Worm (Caenorhabditis elegans): ENCODE results near the gene C06C3.12.

Gene C06C3.12

DNA sequence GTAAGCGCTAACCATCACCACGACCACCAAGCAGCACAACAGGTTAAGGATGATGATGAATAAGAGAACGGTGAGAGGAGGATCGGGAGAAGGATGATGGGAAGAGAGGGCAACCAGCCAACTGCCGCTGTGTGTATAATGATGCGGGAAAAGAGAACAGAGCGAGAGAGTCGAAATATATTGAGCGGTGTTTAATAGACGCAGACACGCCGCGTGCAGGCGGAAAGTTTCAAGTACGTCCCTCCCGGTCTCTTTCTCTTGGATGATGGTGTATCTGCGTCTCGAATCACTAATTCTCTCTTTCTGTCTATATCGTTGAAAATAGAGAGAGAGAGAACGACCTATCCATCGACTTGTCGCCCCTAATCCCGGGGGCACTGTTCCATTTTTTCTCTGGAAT is 18.2 kb upstream of the C06C3.12 start (continued):
- 0 out of 2 replicates have a peak, but pooled peaks have one; percentile 8 for TF ChIP-seq rcor-1 (GFP tag; IDR thresholded peaks at IDR 0.05)
- peak; percentile 39 for TF ChIP-seq attf-5 (GFP tag; optimal IDR thresholded peaks at IDR 0.05)
- no peak for TF ChIP-seq sptf-2 (GFP tag; optimal IDR thresholded peaks at IDR 0.05)
- no peak for TF ChIP-seq sea-2 (GFP tag; IDR thresholded peaks at IDR 0.05)
- TF ChIP-seq F55B11.4 (tag; optimal IDR thresholded peaks at IDR 0.05; ENCODE audit: borderline replicate concordance, insufficient read depth): no peak
- TF ChIP-seq nfya-2 (GFP tag; IDR thresholded peaks at IDR 0.05): no peak
- TF ChIP-seq madf-6 (GFP tag; IDR thresholded peaks at IDR 0.05): no peak
- TF ChIP-seq hmg-1.2 (GFP tag; IDR thresholded peaks at IDR 0.05): peak; percentile 83
- no peak for TF ChIP-seq Y79H2A.3 (GFP tag; conservative IDR thresholded peaks at IDR 0.05)
- TF ChIP-seq mcd-1 (GFP tag; IDR thresholded peaks at IDR 0.05): no peak
- peak; percentile 46; the same call in 1 of the 2 replicates for TF ChIP-seq dox-1 (GFP tag; IDR thresholded peaks at IDR 0.05)

DNA sequence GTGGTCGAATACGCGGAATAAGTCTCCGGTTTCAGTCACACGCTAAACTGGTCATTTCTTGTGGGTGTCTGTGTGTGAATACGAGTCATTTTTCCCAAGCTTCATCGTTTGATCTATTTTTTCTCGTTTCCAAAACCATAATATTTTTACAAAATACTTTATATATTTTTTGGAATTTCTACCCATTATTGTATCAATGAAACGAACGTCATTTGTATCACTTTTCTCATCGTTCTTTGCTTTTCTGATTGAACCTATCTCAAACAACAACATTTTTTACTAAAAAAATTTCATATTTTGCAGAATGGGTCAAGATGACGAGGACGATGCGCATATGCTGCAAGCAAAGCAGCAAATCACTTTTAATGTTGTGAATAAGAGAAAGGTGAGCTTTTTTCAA is 16.7 kb upstream of the C06C3.12 start, which contains the start of gene mel-11:
Gene mel-11, plus strand, starts transcription at position 301 of the 400 bp plus-strand sequence.
- TF ChIP-seq T26A5.8 (tag; optimal IDR thresholded peaks at IDR 0.05) (no peak), pha-4 (tag; optimal IDR thresholded peaks at IDR 0.05) (no peak)

ce11 chrII:9362249-9362648 is 12.7 kb upstream of the C06C3.12 start:
- TF ChIP-seq ZK185.1 (tag; optimal IDR thresholded peaks at IDR 0.05; ENCODE audit: poor library complexity, severe bottlenecking) (no peak), attf-5 (GFP tag; optimal IDR thresholded peaks at IDR 0.05) (no peak), repo-1 (tag; optimal IDR thresholded peaks at IDR 0.05) (no peak), hlh-12 (tag; optimal IDR thresholded peaks at IDR 0.05) (no peak), mes-4 (tag; optimal IDR thresholded peaks at IDR 0.05) (no peak), madf-6 (GFP tag; IDR thresholded peaks at IDR 0.05) (no peak), zfh-2 (GFP tag; conservative IDR thresholded peaks at IDR 0.05) (no peak), cebp-2 (GFP tag; IDR thresholded peaks at IDR 0.05) (no peak), sea-2 (GFP tag; IDR thresholded peaks at IDR 0.05) (no peak), bed-1 (GFP tag; IDR thresholded peaks at IDR 0.05) (no peak), lin-54 (GFP tag; optimal IDR thresholded peaks at IDR 0.05) (no peak), athp-1 (tag; optimal IDR thresholded peaks at IDR 0.05) (no peak), tbp1 (GFP tag; optimal IDR thresholded peaks at IDR 0.05) (no peak), attf-6 (GFP tag; IDR thresholded peaks at IDR 0.05) (no peak), snpc-1.1 (tag; optimal IDR thresholded peaks at IDR 0.05; ENCODE audit: insufficient read depth) (no peak)

DNA sequence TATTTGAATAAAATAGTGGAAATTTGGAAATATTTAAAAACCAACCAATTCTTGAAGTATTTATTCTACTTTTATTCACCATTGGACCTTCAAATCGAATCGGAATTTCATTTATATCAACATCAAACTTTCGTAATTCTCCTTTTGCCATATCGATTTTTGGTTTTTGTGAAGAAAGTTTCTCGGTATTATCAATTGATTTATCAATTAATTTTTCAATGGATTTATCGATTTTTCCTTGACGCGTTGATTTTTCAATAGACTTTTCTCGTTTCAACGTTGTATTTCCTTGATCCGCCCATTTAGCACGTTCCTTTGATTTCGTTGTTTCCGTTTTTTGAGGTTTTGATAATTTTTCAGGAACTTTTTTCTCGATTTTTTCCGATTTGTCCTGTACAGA is 5.5 kb upstream of the C06C3.12 start:
- no peak for TF ChIP-seq C06A6.2 (GFP tag; conservative IDR thresholded peaks at IDR 0.05)
- no peak for TF ChIP-seq unc-130 (GFP tag; optimal IDR thresholded peaks at IDR 0.05)

DNA sequence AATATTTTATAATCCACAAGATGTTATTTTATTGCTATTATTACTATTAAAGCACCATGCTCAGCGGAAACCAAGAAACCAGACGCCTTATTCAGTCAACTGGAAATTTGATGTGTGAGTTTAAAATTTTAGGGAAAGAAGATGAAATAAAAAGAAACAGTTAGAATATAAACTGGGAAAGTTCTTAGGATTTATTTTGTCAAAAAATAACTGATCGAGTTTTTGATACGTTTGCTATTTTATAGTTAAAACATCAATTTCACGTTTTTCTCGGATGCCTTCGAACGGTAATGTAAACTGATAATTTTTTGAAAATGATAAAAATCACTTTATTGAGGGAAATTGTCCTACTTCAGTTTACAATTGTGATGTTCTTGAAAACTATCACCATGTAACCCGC is 2.5 kb upstream of the C06C3.12 start, which contains the start of gene C06C3.3:
Gene C06C3.3, minus strand, starts transcription at position 101 of the 400 bp plus-strand sequence.
- TF ChIP-seq madf-8 (GFP tag; conservative IDR thresholded peaks at IDR 0.05) (no peak), ceh-27 (GFP tag; optimal IDR thresholded peaks at IDR 0.05) (no peak), nhr-80 (tag; optimal IDR thresholded peaks at IDR 0.05) (no peak), lin-40 (tag; optimal IDR thresholded peaks at IDR 0.05) (no peak), fkh-3 (tag; optimal IDR thresholded peaks at IDR 0.05) (no peak)

Data from whole organism, young adult.